Fruit fly (Drosophila melanogaster): Measurements from ENCODE around the gene CG14106.

The CG14106 gene

DNA sequence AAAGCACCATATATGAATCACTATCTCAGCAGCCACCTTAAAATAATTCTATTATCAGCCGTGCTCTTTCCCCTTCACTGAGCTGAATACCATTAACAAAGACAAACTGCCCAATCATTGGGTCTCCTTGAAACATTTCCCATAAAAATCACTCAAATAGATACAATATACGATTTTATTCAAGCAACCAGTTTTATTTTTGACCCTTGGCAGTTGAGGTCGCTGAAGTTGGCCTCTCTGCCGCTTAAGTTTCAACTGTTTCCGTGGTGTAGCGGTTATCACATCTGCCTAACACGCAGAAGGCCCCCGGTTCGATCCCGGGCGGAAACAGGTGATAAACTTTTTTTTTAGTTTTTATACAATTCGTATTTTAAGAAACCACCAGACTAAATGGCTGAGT, 7.3 kb upstream of the CG14106 start (continued):
- TF ChIP-seq CG34224 (GFP tag; IDR thresholded peaks at IDR 0.05; ENCODE audit: partially characterized antibody), result peak; percentile 46; the same call in 2 of the 3 replicates
- TF ChIP-seq CG11398 (GFP tag; optimal IDR thresholded peaks at IDR 0.05), result no peak
- TF ChIP-seq Xbp1 (GFP tag; optimal IDR thresholded peaks at IDR 0.05), result no peak
- TF ChIP-seq CG12769 (tag; optimal IDR thresholded peaks at IDR 0.05), result peak; percentile 64
- peak; percentile 98 for TF ChIP-seq Bdp1 (GFP tag; optimal IDR thresholded peaks at IDR 0.05)
- TF ChIP-seq Hr78 (GFP tag; optimal IDR thresholded peaks at IDR 0.05), result peak in 1 of 2 experiments; percentile 45
- TF ChIP-seq Sox102F (GFP tag; optimal IDR thresholded peaks at IDR 0.05), result no peak
- peak; percentile 42 for TF ChIP-seq wek (GFP tag; optimal IDR thresholded peaks at IDR 0.05)
- no peak for TF ChIP-seq ken (GFP tag; IDR thresholded peaks at IDR 0.05)
- no peak for TF ChIP-seq run (tag; optimal IDR thresholded peaks at IDR 0.05)
- peak; percentile 53 for TF ChIP-seq ato (GFP tag; IDR thresholded peaks at IDR 0.05; ENCODE audit: partially characterized antibody)
- peak; percentile 75 for TF ChIP-seq Bgb (GFP tag; IDR thresholded peaks at IDR 0.05; ENCODE audit: partially characterized antibody)
- TF ChIP-seq Sox100B (GFP tag; optimal IDR thresholded peaks at IDR 0.05), result no peak
- TF ChIP-seq Stat92E (GFP tag; optimal IDR thresholded peaks at IDR 0.05), result peak in 1 of 3 experiments; percentile 38
- peak; percentile 72 for TF ChIP-seq tna (GFP tag; IDR thresholded peaks at IDR 0.05; ENCODE audit: partially characterized antibody)
- TF ChIP-seq CG14860 (GFP tag; IDR thresholded peaks at IDR 0.05; ENCODE audit: partially characterized antibody), result peak; percentile 46
- TF ChIP-seq Opbp (GFP tag; IDR thresholded peaks at IDR 0.05; ENCODE audit: partially characterized antibody), result peak; percentile 81
- TF ChIP-seq CG6791 (GFP tag; IDR thresholded peaks at IDR 0.05; ENCODE audit: partially characterized antibody), result peak; percentile 87
- TF ChIP-seq ci (GFP tag; IDR thresholded peaks at IDR 0.05), result 0 out of 3 replicates have a peak, but pooled peaks have one; percentile 15
- TF ChIP-seq croc (GFP tag; conservative IDR thresholded peaks at IDR 0.05), result no peak
- peak; percentile 73 for TF ChIP-seq CG16813 (GFP tag; IDR thresholded peaks at IDR 0.05; ENCODE audit: partially characterized antibody)
- 0 out of 2 replicates have a peak, but pooled peaks have one; percentile 9 for TF ChIP-seq Scr (GFP tag; IDR thresholded peaks at IDR 0.05; ENCODE audit: partially characterized antibody)
- TF ChIP-seq CG2199 (GFP tag; IDR thresholded peaks at IDR 0.05), result 0 out of 3 replicates have a peak, but pooled peaks have one; percentile 10
- peak; percentile 55; the same call in 1 of the 3 replicates for TF ChIP-seq z (GFP tag; IDR thresholded peaks at IDR 0.05)
- no peak for TF ChIP-seq Ets65A (GFP tag)
- 0 out of 3 replicates have a peak, but pooled peaks have one; percentile 11 for TF ChIP-seq Doc3 (GFP tag; IDR thresholded peaks at IDR 0.05; ENCODE audit: partially characterized antibody)
- no peak for TF ChIP-seq sc (optimal IDR thresholded peaks at IDR 0.05)
- TF ChIP-seq sc (GFP tag; optimal IDR thresholded peaks at IDR 0.05), result no peak
- peak; percentile 36 for TF ChIP-seq ftz-f1 (GFP tag; optimal IDR thresholded peaks at IDR 0.05)
- no peak for TF ChIP-seq tll (GFP tag; optimal IDR thresholded peaks at IDR 0.05)
- TF ChIP-seq MBD-R2 (GFP tag; IDR thresholded peaks at IDR 0.05), result no peak
- no peak for TF ChIP-seq Oli (tag; optimal IDR thresholded peaks at IDR 0.05)
- no peak for TF ChIP-seq ab (GFP tag; optimal IDR thresholded peaks at IDR 0.05)
- TF ChIP-seq CG42726 (GFP tag; IDR thresholded peaks at IDR 0.05; ENCODE audit: partially characterized antibody), result peak; percentile 66
- no peak for TF ChIP-seq CG6689 (GFP tag; IDR thresholded peaks at IDR 0.05)
- TF ChIP-seq fd3F (GFP tag; optimal IDR thresholded peaks at IDR 0.05), result no peak
- peak; percentile 54 for TF ChIP-seq sens (GFP tag)
- TF ChIP-seq mirr (GFP tag; optimal IDR thresholded peaks at IDR 0.05), result peak; percentile 42
- no peak for TF ChIP-seq ap (GFP tag; IDR thresholded peaks at IDR 0.05)
- no peak for TF ChIP-seq gfzf (GFP tag; optimal IDR thresholded peaks at IDR 0.05)
- TF ChIP-seq nerfin-1 (tag; optimal IDR thresholded peaks at IDR 0.05), result no peak
- TF ChIP-seq tx (GFP tag; optimal IDR thresholded peaks at IDR 0.05), result no peak
- TF ChIP-seq CG6683 (GFP tag; optimal IDR thresholded peaks at IDR 0.05), result no peak
